Worm (Caenorhabditis elegans): ENCODE data around the gene T16A1.10.

- no peak for TF ChIP-seq unc-62 (GFP tag; optimal IDR thresholded peaks at IDR 0.05)
- TF ChIP-seq nhr-28 (tag; optimal IDR thresholded peaks at IDR 0.05), result no peak
- no peak for TF ChIP-seq lin-15B (tag; optimal IDR thresholded peaks at IDR 0.05)
- no peak for TF ChIP-seq elt-3 (tag; optimal IDR thresholded peaks at IDR 0.05)
- TF ChIP-seq fkh-10 (GFP tag; optimal IDR thresholded peaks at IDR 0.05), result no peak
These were observed 11.5 kb downstream of the T16A1.10 start, which contains the start of gene F07E5.9 for ce11 chrII:2080425-2080824.

All from whole organism, L1 larva.